Worm (Caenorhabditis elegans): ENCODE measurements around the gene mrpl-44.
A peak's percentile ranks its signal among the peaks of the same experiment; 100 is the strongest.

The mrpl-44 gene

ce11 chrIII:9060267-9060666 is 28.9 kb downstream of the mrpl-44 start:
- TF ChIP-seq F55B11.4 (tag; optimal IDR thresholded peaks at IDR 0.05; ENCODE audit: borderline replicate concordance, insufficient read depth) (no peak), Y67H2A.10 (GFP tag; conservative IDR thresholded peaks at IDR 0.05) (no peak), lin-54 (GFP tag; optimal IDR thresholded peaks at IDR 0.05) (peak; percentile 53), ztf-22 (GFP tag; optimal IDR thresholded peaks at IDR 0.05) (peak; percentile 45), K11D2.4 (GFP tag; IDR thresholded peaks at IDR 0.05) (peak; percentile 43; the same call in 1 of the 2 replicates), Y53G8AR.9 (GFP tag; conservative IDR thresholded peaks at IDR 0.05) (peak; percentile 91), ceh-91 (GFP tag; IDR thresholded peaks at IDR 0.05) (no peak), B0261.1 (tag; optimal IDR thresholded peaks at IDR 0.05) (no peak), zfh-2 (GFP tag; conservative IDR thresholded peaks at IDR 0.05) (no peak), F22D6.2 (tag; optimal IDR thresholded peaks at IDR 0.05) (no peak), hrde-1 (tag; optimal IDR thresholded peaks at IDR 0.05; ENCODE audit: borderline replicate concordance) (peak; percentile 78), D2030.7 (GFP tag; IDR thresholded peaks at IDR 0.05) (no peak), mxl-1 (tag; optimal IDR thresholded peaks at IDR 0.05) (no peak), dpl-1 (GFP tag; optimal IDR thresholded peaks at IDR 0.05) (no peak), egrh-3 (GFP tag; IDR thresholded peaks at IDR 0.05) (no peak), unc-130 (GFP tag; optimal IDR thresholded peaks at IDR 0.05) (peak; percentile 4), C06A6.2 (GFP tag; conservative IDR thresholded peaks at IDR 0.05) (no peak), mcd-1 (GFP tag; IDR thresholded peaks at IDR 0.05) (no peak; the same call in 1 of the 2 replicates), aptf-2 (GFP tag; conservative IDR thresholded peaks at IDR 0.05) (no peak), die-1 (tag; optimal IDR thresholded peaks at IDR 0.05) (no peak), F57C9.4 (tag; optimal IDR thresholded peaks at IDR 0.05) (no peak), ceh-100 (GFP tag; IDR thresholded peaks at IDR 0.05) (peak; percentile 15; the same call in 1 of the 2 replicates), nhr-120 (GFP tag; IDR thresholded peaks at IDR 0.05) (no peak), F57A8.1 (GFP tag; optimal IDR thresholded peaks at IDR 0.05) (no peak), B0336.3 (GFP tag; IDR thresholded peaks at IDR 0.05) (peak; percentile 74; the same call in 1 of the 2 replicates), sdz-38 (tag; optimal IDR thresholded peaks at IDR 0.05) (no peak), ccch-3 (GFP tag; optimal IDR thresholded peaks at IDR 0.05) (no peak), dox-1 (GFP tag; IDR thresholded peaks at IDR 0.05) (no peak; the same call in 1 of the 2 replicates), rec-8 (tag; optimal IDR thresholded peaks at IDR 0.05) (no peak), ztf-6 (GFP tag; IDR thresholded peaks at IDR 0.05) (no peak), ceh-27 (GFP tag; optimal IDR thresholded peaks at IDR 0.05) (no peak), hlh-12 (tag; optimal IDR thresholded peaks at IDR 0.05) (no peak), madf-3 (GFP tag; IDR thresholded peaks at IDR 0.05) (peak; percentile 77), ceh-58 (GFP tag; IDR thresholded peaks at IDR 0.05) (no peak), chd-7 (tag; optimal IDR thresholded peaks at IDR 0.05) (no peak), F37B4.10 (GFP tag; IDR thresholded peaks at IDR 0.05) (no peak), tbx-9 (tag; optimal IDR thresholded peaks at IDR 0.05; ENCODE audit: borderline replicate concordance) (no peak), T07F8.4 (tag; optimal IDR thresholded peaks at IDR 0.05) (no peak), bed-2 (GFP tag; IDR thresholded peaks at IDR 0.05) (no peak), sptf-2 (GFP tag; optimal IDR thresholded peaks at IDR 0.05) (no peak), nhr-27 (tag; optimal IDR thresholded peaks at IDR 0.05) (no peak), nhr-80 (tag; optimal IDR thresholded peaks at IDR 0.05) (peak; percentile 29), rpc-1 (optimal IDR thresholded peaks at IDR 0.05) (no peak), rpc-1 (tag; optimal IDR thresholded peaks at IDR 0.05) (no peak), hlh-26 (GFP tag; conservative IDR thresholded peaks at IDR 0.05) (no peak), ets-4 (GFP tag; optimal IDR thresholded peaks at IDR 0.05) (no peak), tbp1 (GFP tag; optimal IDR thresholded peaks at IDR 0.05) (no peak), ztf-3 (GFP tag; optimal IDR thresholded peaks at IDR 0.05) (no peak), zim-3 (tag; optimal IDR thresholded peaks at IDR 0.05) (no peak), Y56A3A.18 (GFP tag; IDR thresholded peaks at IDR 0.05) (no peak)

Measured in whole organism, young adult.